Worm (Caenorhabditis elegans) whole organism, midembryonic: ENCODE measurements around the gene frpr-8.

Experiments
- flt-1 ChIP-seq: fragments of 200-800 bp; sonication (Bioruptor generic); IDR thresholded peaks from 2 replicates; pipeline ENCODE4 v1.3.6; 2022; ENCODE audit warnings: missing genetic modification characterization, missing compliant biosample characterization
- ref-1 ChIP-seq: fragments of 200-800 bp; sonication (Bioruptor generic); conservative IDR thresholded peaks from 2 replicates; pipeline ENCODE4 v1.3.6; 2022; ENCODE audit warnings: missing genetic modification reagents, missing genetic modification characterization, missing compliant biosample characterization
- tab-1 ChIP-seq: fragments of 200-800 bp; sonication (Bioruptor generic); IDR thresholded peaks from 2 replicates; pipeline ENCODE4 v1.3.6; 2022; ENCODE audit warnings: missing genetic modification characterization, missing compliant biosample characterization
- ztf-23 ChIP-seq: fragments of 200-800 bp; sonication (Bioruptor generic); IDR thresholded peaks from 2 replicates; pipeline ENCODE4 v1.3.6; 2022; ENCODE audit warnings: missing genetic modification reagents, missing genetic modification characterization, missing compliant biosample characterization
- ztf-29 ChIP-seq: fragments of 200-800 bp; sonication (Bioruptor generic); IDR thresholded peaks from 2 replicates; pipeline ENCODE4 v1.3.6; 2022; ENCODE audit warnings: missing genetic modification reagents, missing genetic modification characterization, missing compliant biosample characterization

DNA sequence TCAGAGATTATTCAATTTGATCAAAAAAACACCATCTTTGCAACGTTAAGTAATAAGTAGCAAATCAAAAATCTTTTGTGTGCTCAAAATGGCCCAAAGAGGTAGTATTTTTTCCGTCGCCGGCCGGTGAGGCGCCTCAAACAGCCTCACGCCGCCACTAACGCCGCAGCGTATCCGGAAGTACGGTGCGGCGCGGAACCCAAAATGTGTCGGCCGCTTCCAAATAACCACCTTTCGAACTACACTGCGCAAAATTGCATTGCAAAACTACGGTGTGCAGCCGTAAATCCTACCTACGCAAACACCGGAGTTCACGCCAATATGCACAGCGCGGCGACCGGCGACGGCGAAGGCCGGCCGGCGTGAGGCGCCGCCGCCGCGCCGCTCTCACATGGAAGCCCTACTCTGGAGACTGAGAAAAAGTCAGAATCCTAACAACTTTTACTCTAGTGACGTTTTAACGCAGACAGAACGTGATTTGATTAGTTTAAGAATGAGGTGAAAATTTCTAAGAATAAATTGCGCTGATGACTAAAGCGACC, 44.1 kb downstream of the frpr-8 start:
- TF ChIP-seq tab-1 = no peak
- no peak for TF ChIP-seq flt-1 (GFP tag; lab: Robert Waterston, UW)
- TF ChIP-seq ztf-29 = no peak
- TF ChIP-seq ref-1 (GFP tag; lab: Robert Waterston, UW) = no peak
- TF ChIP-seq ztf-23 (GFP tag; lab: Robert Waterston, UW) = no peak
